Worm (Caenorhabditis elegans): ENCODE measurements around the gene F53E10.5.
"Not testable (repeated sequence)": the region's sequence is repeated elsewhere in the genome, so short reads cannot be mapped to it uniquely, and the experiment has no call there.

ce11 chrV:2561390-2561789 is 37.3 kb downstream of the F53E10.5 start, which contains the start of gene gst-10:
- not testable (repeated sequence) for TF ChIP-seq unc-62 (GFP tag; optimal IDR thresholded peaks at IDR 0.05); aptf-2 (GFP tag; conservative IDR thresholded peaks at IDR 0.05); attf-6 (GFP tag; IDR thresholded peaks at IDR 0.05); F23B12.7 (tag; optimal IDR thresholded peaks at IDR 0.05; ENCODE audit: insufficient read depth)
